Fruit fly (Drosophila melanogaster) whole organism, pupa: ENCODE data around the gene CG17959.

Experiments used
- CG10348 ChIP-seq: fragments of 200-800 bp; sonication (Bioruptor generic); IDR thresholded peaks from 2 replicates; pipeline ENCODE4 v1.3.6; 2022; ENCODE audit warnings: missing biosample characterization, missing genetic modification characterization
- CG15710 ChIP-seq: fragments of 200-800 bp; sonication (Bioruptor generic); optimal IDR thresholded peaks from 2 replicates; lab custom pipeline; 2018; ENCODE audit warnings: missing biosample characterization, mild to moderate bottlenecking, missing genetic modification characterization, moderate library complexity
- CG32121 ChIP-seq: fragments of 200-800 bp; sonication (Bioruptor generic); IDR thresholded peaks from 2 replicates; pipeline ENCODE4 v1.3.6; 2022; ENCODE audit warnings: missing biosample characterization, missing genetic modification characterization
- CG9948 ChIP-seq: fragments of 200-800 bp; sonication (Bioruptor generic); optimal IDR thresholded peaks from 2 replicates; lab custom pipeline; 2018; ENCODE audit warnings: missing biosample characterization, mild to moderate bottlenecking, missing genetic modification characterization, moderate library complexity
- D1 ChIP-seq: fragments of 200-800 bp; sonication (Bioruptor generic); optimal IDR thresholded peaks from 2 replicates; lab custom pipeline; 2018; ENCODE audit warnings: missing biosample characterization, mild to moderate bottlenecking, missing genetic modification characterization, moderate library complexity
- Ets98B ChIP-seq: fragments of 200-800 bp; sonication (Bioruptor generic); IDR thresholded peaks from 2 replicates; pipeline ENCODE4 v1.3.6; 2022; ENCODE audit warnings: missing biosample characterization, missing genetic modification characterization
- Pif1A ChIP-seq: fragments of 200-800 bp; sonication (Bioruptor generic); optimal IDR thresholded peaks from 3 replicates; lab custom pipeline; 2016; ENCODE audit warnings: missing biosample characterization, missing genetic modification characterization
- Snoo ChIP-seq: fragments of 200-800 bp; sonication (Bioruptor generic); optimal IDR thresholded peaks from 3 replicates; lab custom pipeline; 2017; ENCODE audit warnings: missing biosample characterization, mild to moderate bottlenecking, missing genetic modification characterization, inconsistent platforms
- fd96Ca ChIP-seq: fragments of 200-800 bp; sonication (Bioruptor generic); IDR thresholded peaks from 3 replicates; pipeline ENCODE4 v1.3.6; 2022; ENCODE audit warnings: missing biosample characterization, missing genetic modification characterization

- TF ChIP-seq CG15710 (no peak), D1 (tag; lab: Kevin White, UChicago) (no peak), fd96Ca (GFP tag; lab: Robert Waterston, UW) (no peak), CG10348 (no peak), Pif1A (GFP tag; lab: Kevin White, UChicago) (no peak), CG9948 (tag; lab: Kevin White, UChicago) (no peak), CG32121 (no peak), Snoo (tag; lab: Kevin White, UChicago) (no peak), Ets98B (GFP tag; lab: Robert Waterston, UW) (no peak)
Observed at dm6 chrX:2990952-2991351, 44.1 kb downstream of the CG17959 start.
